Worm (Caenorhabditis elegans) whole organism, L3 larva: ENCODE data around the gene str-38.
A peak's percentile ranks its signal among the peaks of the same experiment; 100 is the strongest.

Experiments used
- R02D3.7 ChIP-seq: fragments of 150-350 bp; optimal IDR thresholded peaks from 2 replicates; lab custom pipeline; 2014; ENCODE audit warnings: missing biosample characterization, missing genetic modification characterization
- aly-2 ChIP-seq: fragments of 150-350 bp; optimal IDR thresholded peaks from 2 replicates; lab custom pipeline; 2014; ENCODE audit warnings: missing biosample characterization, missing genetic modification characterization
- ama-1 ChIP-seq: fragments of 150-350 bp; optimal IDR thresholded peaks from 2 replicates; lab custom pipeline; 2018
- ceh-16 ChIP-seq: sonication (generic microtip); optimal IDR thresholded peaks from 2 replicates; lab custom pipeline; 2017; ENCODE audit warnings: missing biosample characterization, missing genetic modification characterization
- ceh-28 ChIP-seq: fragments of 150-350 bp; optimal IDR thresholded peaks from 2 replicates; lab custom pipeline; 2014; ENCODE audit warnings: missing biosample characterization, missing genetic modification reagents, missing genetic modification characterization
- ceh-9 ChIP-seq: sonication (generic microtip); optimal IDR thresholded peaks from 2 replicates; lab custom pipeline; 2018; ENCODE audit warnings: missing biosample characterization, missing genetic modification characterization
- daf-12 ChIP-seq: fragments of 150-350 bp; optimal IDR thresholded peaks from 2 replicates; lab custom pipeline; 2014; ENCODE audit warnings: missing biosample characterization, missing genetic modification reagents, missing genetic modification characterization
- egl-27 ChIP-seq: sonication (generic microtip); optimal IDR thresholded peaks from 4 replicates; lab custom pipeline; 2017; ENCODE audit warnings: missing biosample characterization, missing genetic modification reagents, missing genetic modification characterization
- egl-5 ChIP-seq: fragments of 150-350 bp; optimal IDR thresholded peaks from 2 replicates; lab custom pipeline; 2017; ENCODE audit warnings: missing biosample characterization, missing genetic modification reagents, missing genetic modification characterization, inconsistent platforms
- elt-2 ChIP-seq: sonication (generic microtip); optimal IDR thresholded peaks from 2 replicates; lab custom pipeline; 2016; ENCODE audit warnings: missing genetic modification reagents, mild to moderate bottlenecking, missing genetic modification characterization, missing compliant biosample characterization
- elt-3 ChIP-seq, 3 experiments: fragments of 150-350 bp in 1 of 3; sonication (generic microtip) in 2 of 3; optimal IDR thresholded peaks; 2 replicates in 2 of 3; 4 replicates in 1 of 3; lab custom pipeline; 2014 to 2017; ENCODE audit warnings: missing biosample characterization in 3 of 3, missing genetic modification characterization in 3 of 3
- fkh-10 ChIP-seq: sonication (generic microtip); optimal IDR thresholded peaks from 2 replicates; lab custom pipeline; 2017; ENCODE audit warnings: missing biosample characterization, missing genetic modification reagents, missing genetic modification characterization
- fkh-2 ChIP-seq: fragments of 150-350 bp; optimal IDR thresholded peaks from 2 replicates; lab custom pipeline; 2014; ENCODE audit warnings: missing biosample characterization, missing genetic modification reagents, missing genetic modification characterization
- fos-1 ChIP-seq: fragments of 150-350 bp; optimal IDR thresholded peaks from 2 replicates; lab custom pipeline; 2014; ENCODE audit warnings: missing biosample characterization, missing genetic modification characterization
- hmg-11 ChIP-seq: sonication (generic microtip); optimal IDR thresholded peaks from 2 replicates; lab custom pipeline; 2016; ENCODE audit warnings: missing genetic modification characterization, missing compliant biosample characterization
- lin-15B ChIP-seq: fragments of 150-350 bp; optimal IDR thresholded peaks from 2 replicates; lab custom pipeline; 2014; ENCODE audit warnings: missing biosample characterization, missing genetic modification characterization
- lin-39 ChIP-seq: fragments of 150-350 bp; optimal IDR thresholded peaks from 2 replicates; lab custom pipeline; 2018; ENCODE audit warnings: missing biosample characterization, missing genetic modification reagents, missing genetic modification characterization
- lsy-12 ChIP-seq: sonication (generic microtip); optimal IDR thresholded peaks from 2 replicates; lab custom pipeline; 2016; ENCODE audit warnings: mild to moderate bottlenecking, missing genetic modification characterization, missing compliant biosample characterization
- mml-1 ChIP-seq: fragments of 150-350 bp; sonication (generic microtip); optimal IDR thresholded peaks from 3 replicates; lab custom pipeline; 2014; ENCODE audit warnings: missing biosample characterization, missing genetic modification characterization
- nhr-11 ChIP-seq: fragments of 150-350 bp; optimal IDR thresholded peaks from 2 replicates; lab custom pipeline; 2014; ENCODE audit warnings: missing biosample characterization, missing genetic modification characterization
- nhr-23 ChIP-seq: fragments of 150-350 bp; optimal IDR thresholded peaks from 2 replicates; lab custom pipeline; 2014; ENCODE audit warnings: missing biosample characterization, missing genetic modification reagents, missing genetic modification characterization
- nhr-237 ChIP-seq: fragments of 150-350 bp; optimal IDR thresholded peaks from 2 replicates; lab custom pipeline; 2014; ENCODE audit warnings: missing biosample characterization, missing genetic modification characterization
- nhr-28 ChIP-seq: fragments of 150-350 bp; optimal IDR thresholded peaks from 2 replicates; lab custom pipeline; 2014; ENCODE audit warnings: missing biosample characterization, missing genetic modification characterization
- nhr-43 ChIP-seq: sonication (generic microtip); optimal IDR thresholded peaks from 2 replicates; lab custom pipeline; 2016; ENCODE audit warnings: mild to moderate bottlenecking, missing genetic modification characterization, missing compliant biosample characterization; ENCODE audit not compliant: poor library complexity, severe bottlenecking
- nhr-67 ChIP-seq: fragments of 150-350 bp; optimal IDR thresholded peaks from 2 replicates; lab custom pipeline; 2014; ENCODE audit warnings: missing biosample characterization, missing genetic modification characterization
- nhr-76 ChIP-seq: fragments of 150-350 bp; sonication (generic microtip); optimal IDR thresholded peaks from 5 replicates; lab custom pipeline; 2014; ENCODE audit warnings: missing biosample characterization, missing genetic modification characterization
- pqm-1 ChIP-seq: fragments of 150-350 bp; optimal IDR thresholded peaks from 2 replicates; lab custom pipeline; 2017; ENCODE audit warnings: missing biosample characterization, missing genetic modification characterization, inconsistent platforms
- sea-2 ChIP-seq: fragments of 150-350 bp; sonication (generic microtip); optimal IDR thresholded peaks from 4 replicates; lab custom pipeline; 2014; ENCODE audit warnings: missing biosample characterization, missing genetic modification reagents, missing genetic modification characterization
- skn-1 ChIP-seq: fragments of 150-350 bp; optimal IDR thresholded peaks from 2 replicates; lab custom pipeline; 2014; ENCODE audit warnings: missing biosample characterization, missing genetic modification characterization
- snpc-4 ChIP-seq: fragments of 150-350 bp; optimal IDR thresholded peaks from 2 replicates; lab custom pipeline; 2014; ENCODE audit warnings: missing biosample characterization, missing genetic modification characterization
- tbx-2 ChIP-seq: sonication (generic microtip); optimal IDR thresholded peaks from 2 replicates; lab custom pipeline; 2016; ENCODE audit warnings: mild to moderate bottlenecking, missing genetic modification characterization, missing compliant biosample characterization
- unc-39 ChIP-seq: sonication (generic microtip); optimal IDR thresholded peaks from 4 replicates; lab custom pipeline; 2017; ENCODE audit warnings: missing biosample characterization, missing genetic modification characterization
- unc-62 ChIP-seq: fragments of 150-350 bp; sonication (generic microtip); optimal IDR thresholded peaks from 4 replicates; lab custom pipeline; 2014; ENCODE audit warnings: missing biosample characterization, missing genetic modification reagents, missing genetic modification characterization
- zag-1 ChIP-seq: fragments of 150-350 bp; optimal IDR thresholded peaks from 2 replicates; lab custom pipeline; 2014; ENCODE audit warnings: missing biosample characterization, missing genetic modification characterization
- ztf-4 ChIP-seq: fragments of 150-350 bp; optimal IDR thresholded peaks from 2 replicates; lab custom pipeline; 2014; ENCODE audit warnings: missing biosample characterization, missing genetic modification characterization

The str-38 gene

ce11 chrV:15730459-15730858, 1.6 kb downstream of the str-38 start, which contains the start of gene Y6E2A.10:
TSS of gene Y6E2A.10 (minus strand) at chrV:15730559.
- TF ChIP-seq daf-12, result no peak
- TF ChIP-seq nhr-67 (tag; lab: Kevin White, UChicago), result no peak
- no peak for TF ChIP-seq zag-1 (tag; lab: Kevin White, UChicago)
- no peak for TF ChIP-seq nhr-43
- no peak for TF ChIP-seq lin-39 (tag; lab: Kevin White, UChicago)
- no peak for TF ChIP-seq nhr-23 (tag; lab: Kevin White, UChicago)
- no peak for TF ChIP-seq hmg-11 (tag; lab: Kevin White, UChicago)

DNA sequence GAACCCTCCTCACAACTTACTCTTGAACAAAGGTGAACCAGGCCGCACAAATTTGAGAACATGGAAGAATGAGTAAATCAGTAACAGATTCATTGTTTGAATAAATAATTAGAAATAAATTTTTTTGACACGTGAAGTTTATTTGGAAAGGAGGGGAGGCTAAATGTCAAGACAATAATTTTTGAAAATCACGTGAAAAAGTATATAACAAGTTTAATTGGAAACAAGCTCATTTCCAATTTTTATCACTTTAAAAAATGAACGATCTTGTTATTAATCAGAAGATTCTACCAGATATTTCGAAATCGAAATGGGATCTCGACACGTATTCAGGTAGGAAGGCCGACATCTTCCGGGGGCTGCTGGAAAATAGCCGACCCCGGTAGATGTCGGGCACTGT, 5.5 kb downstream of the str-38 start, which contains the start of the genes irld-57 and sfxn-1.3:
Gene irld-57, minus strand, starts transcription at position 101 of the 400 bp plus-strand sequence.
Gene sfxn-1.3, plus strand, starts transcription at position 232 of the 400 bp plus-strand sequence.
- TF ChIP-seq fos-1, result no peak
- TF ChIP-seq zag-1 (tag; lab: Kevin White, UChicago), result no peak

ce11 chrV:15721888-15722287, 10.2 kb downstream of the str-38 start, which contains the start of gene srh-140:
TSS of gene srh-140 (plus strand) at chrV:15722188.
- no peak for TF ChIP-seq sea-2 (GFP tag; lab: Kevin White, UChicago)
- TF ChIP-seq mml-1 (tag; lab: Kevin White, UChicago), result no peak
- no peak for TF ChIP-seq ceh-9 (tag; lab: Kevin White, UChicago)
- TF ChIP-seq skn-1 (tag; lab: Kevin White, UChicago), result no peak
- TF ChIP-seq daf-12, result no peak
- no peak for TF ChIP-seq tbx-2 (tag; lab: Kevin White, UChicago)
- no peak for TF ChIP-seq lin-15B
- no peak for TF ChIP-seq elt-2 (tag; lab: Kevin White, UChicago)

- no peak for TF ChIP-seq ceh-9 (tag; lab: Kevin White, UChicago)
Measured at ce11 chrV:15721431-15721830, 10.7 kb downstream of the str-38 start.

DNA sequence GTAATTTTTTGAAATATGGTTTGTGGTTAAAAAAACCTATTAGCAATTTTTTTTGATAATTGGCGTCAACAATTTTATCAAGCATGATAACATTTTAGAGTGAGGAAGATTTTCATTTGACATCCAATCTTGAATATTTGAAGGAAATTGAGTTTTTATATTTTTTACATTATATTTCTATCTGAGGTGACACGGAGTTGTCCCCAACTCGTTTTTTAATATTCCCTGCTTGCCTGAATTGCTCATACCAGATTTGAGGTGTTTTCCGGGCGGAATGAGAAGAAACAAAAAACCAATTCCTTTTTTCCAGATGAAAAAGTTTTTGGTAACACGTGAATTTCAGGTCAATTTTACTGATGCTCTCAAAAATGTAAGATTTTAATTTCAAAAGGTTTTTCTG, 12.5 kb downstream of the str-38 start, which contains the start of gene Y6E2A.7:
Gene Y6E2A.7, plus strand, starts transcription at position 301 of the 400 bp plus-strand sequence.
- TF ChIP-seq nhr-76 (tag; lab: Kevin White, UChicago), result no peak
- no peak for TF ChIP-seq elt-3 (tag; optimal IDR thresholded peaks at IDR 0.05; lab: Kevin White, UChicago)
- no peak for TF ChIP-seq nhr-28
- TF ChIP-seq fkh-10 (GFP tag; lab: Kevin White, UChicago), result no peak
- TF ChIP-seq fkh-2, result no peak
- TF ChIP-seq unc-62 (GFP tag; lab: Kevin White, UChicago), result no peak
- TF ChIP-seq ceh-28, result no peak
- no peak for TF ChIP-seq lin-15B
- no peak for TF ChIP-seq ama-1 (lab: Kevin White, UChicago)
- no peak for TF ChIP-seq hmg-11 (tag; lab: Kevin White, UChicago)
- no peak for TF ChIP-seq unc-39 (tag; lab: Kevin White, UChicago)
- no peak for TF ChIP-seq nhr-11 (tag; lab: Kevin White, UChicago)
- no peak for TF ChIP-seq lsy-12 (tag; lab: Kevin White, UChicago)
- TF ChIP-seq egl-5, result no peak
- no peak for TF ChIP-seq nhr-43
- TF ChIP-seq nhr-23 (tag; lab: Kevin White, UChicago), result no peak
- TF ChIP-seq ceh-16 (tag; lab: Kevin White, UChicago), result no peak
- TF ChIP-seq lin-39 (tag; lab: Kevin White, UChicago), result no peak
- TF ChIP-seq daf-12, result no peak
- TF ChIP-seq, all 47 proteins: peak for 0

DNA sequence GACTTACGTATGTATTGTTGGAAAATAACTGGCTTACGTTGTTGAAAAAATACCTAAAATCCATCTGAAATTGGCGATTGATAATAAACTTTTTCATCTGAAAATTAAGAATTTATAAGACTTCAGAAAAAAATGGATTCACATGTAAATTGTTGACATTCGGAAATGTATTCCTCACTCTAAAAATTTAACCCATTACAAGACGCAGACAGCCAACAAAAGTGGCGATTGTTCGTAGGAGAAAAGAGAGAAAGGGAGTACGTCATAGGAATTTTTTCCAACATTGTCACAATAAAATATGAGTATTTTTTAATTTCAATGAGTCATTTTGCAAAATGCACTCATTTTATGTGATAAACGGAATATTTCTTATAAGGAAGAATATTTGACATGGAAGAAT, 13.5 kb downstream of the str-38 start, which contains the start of gene Y6E2A.5:
Gene Y6E2A.5, minus strand, starts transcription at position 101 of the 400 bp plus-strand sequence.
- TF ChIP-seq pqm-1 (tag; lab: Kevin White, UChicago), result peak; percentile 1
- no peak for TF ChIP-seq nhr-67 (tag; lab: Kevin White, UChicago)
- TF ChIP-seq, all 47 proteins: peak for 1

DNA sequence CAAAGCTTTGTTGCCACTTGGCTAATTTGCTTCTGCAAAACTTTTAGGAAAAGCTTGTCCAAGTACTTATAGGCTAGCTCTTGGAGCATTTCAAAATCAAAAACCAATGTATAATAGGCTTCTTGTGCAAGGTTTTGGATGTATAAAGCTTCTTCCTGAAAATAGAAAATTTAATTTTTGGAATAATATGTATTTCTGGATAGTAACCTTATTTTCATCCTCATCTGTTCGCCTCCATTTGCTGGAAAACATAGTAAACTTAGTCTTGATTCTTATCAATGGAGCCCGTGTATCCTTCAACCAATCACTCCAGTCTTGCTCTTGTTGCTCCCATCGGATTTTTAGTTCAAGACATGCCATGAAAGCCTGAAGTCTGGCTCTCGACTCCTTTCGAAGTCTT, 15.4 kb downstream of the str-38 start, which contains the start of gene Y6E2A.4:
Gene Y6E2A.4, minus strand, starts transcription at position 101 of the 400 bp plus-strand sequence.
- TF ChIP-seq lin-15B (no peak), egl-5 (no peak), aly-2 (no peak), elt-2 (tag; lab: Kevin White, UChicago) (no peak), ceh-28 (no peak), lsy-12 (tag; lab: Kevin White, UChicago) (no peak), hmg-11 (tag; lab: Kevin White, UChicago) (no peak), nhr-237 (tag; lab: Kevin White, UChicago) (no peak), ztf-4 (no peak), ama-1 (lab: Kevin White, UChicago) (no peak), ceh-9 (tag; lab: Kevin White, UChicago) (no peak), snpc-4 (tag; lab: Kevin White, UChicago) (no peak), egl-27 (no peak), fos-1 (no peak), nhr-11 (tag; lab: Kevin White, UChicago) (no peak), R02D3.7 (tag; lab: Kevin White, UChicago) (no peak), unc-39 (tag; lab: Kevin White, UChicago) (no peak)
